Fruit fly (Drosophila melanogaster): ENCODE results near the gene CG31975.

Gene CG31975

DNA sequence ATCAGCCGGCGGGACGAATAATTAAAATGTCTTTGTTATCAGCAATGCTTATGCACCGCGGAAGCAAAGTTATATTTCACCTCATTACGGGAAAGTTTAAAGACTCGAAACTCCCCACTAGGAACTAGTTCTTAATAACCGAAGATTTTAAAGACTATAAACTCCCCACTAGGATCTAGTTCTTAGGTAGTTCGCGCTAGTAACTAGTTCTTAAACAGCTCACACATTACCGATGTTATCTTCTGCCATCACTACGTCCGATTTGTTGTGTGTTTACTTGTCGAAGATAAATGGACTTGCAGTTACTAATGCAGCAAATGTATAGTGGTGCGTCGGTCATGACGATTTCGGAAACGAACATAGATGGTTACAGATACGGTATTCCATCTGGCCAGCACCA is 2.3 kb upstream of the CG31975 start, which contains the start of the genes CG31974 and CG11454 (continued):
- TF ChIP-seq NK7.1 (GFP tag; optimal IDR thresholded peaks at IDR 0.05) (no peak), CG32532 (GFP tag; IDR thresholded peaks at IDR 0.05) (no peak), Doc3 (GFP tag; IDR thresholded peaks at IDR 0.05; ENCODE audit: partially characterized antibody) (peak; percentile 87), Elba2 (GFP tag; optimal IDR thresholded peaks at IDR 0.05) (no peak), ci (GFP tag; IDR thresholded peaks at IDR 0.05) (no peak), CG12659 (GFP tag; optimal IDR thresholded peaks at IDR 0.05) (peak; percentile 28), CG6854 (GFP tag; optimal IDR thresholded peaks at IDR 0.05) (no peak), zen2 (GFP tag; IDR thresholded peaks at IDR 0.05; ENCODE audit: partially characterized antibody) (peak; percentile 78), Nf-YB (GFP tag; optimal IDR thresholded peaks at IDR 0.05) (peak; percentile 2), CG11560 (tag; IDR thresholded peaks at IDR 0.05) (no peak), Myb (GFP tag; optimal IDR thresholded peaks at IDR 0.05) (peak; percentile 95), CG2199 (GFP tag; IDR thresholded peaks at IDR 0.05) (no peak), CG11085 (GFP tag; IDR thresholded peaks at IDR 0.05) (no peak), CG6813 (GFP tag; optimal IDR thresholded peaks at IDR 0.05) (no peak), Meics (GFP tag; optimal IDR thresholded peaks at IDR 0.05) (no peak), Vsx1 (GFP tag; optimal IDR thresholded peaks at IDR 0.05) (no peak), CG18476 (GFP tag; optimal IDR thresholded peaks at IDR 0.05) (no peak), CG2678 (tag; optimal IDR thresholded peaks at IDR 0.05) (no peak), CG15011 (GFP tag; optimal IDR thresholded peaks at IDR 0.05) (no peak), CG9437 (GFP tag; optimal IDR thresholded peaks at IDR 0.05) (no peak), CG7372 (GFP tag; IDR thresholded peaks at IDR 0.05) (no peak), dysf (GFP tag; IDR thresholded peaks at IDR 0.05) (no peak), cg (GFP tag; optimal IDR thresholded peaks at IDR 0.05) (no peak), CG4730 (GFP tag; IDR thresholded peaks at IDR 0.05) (no peak), CG2129 (GFP tag; IDR thresholded peaks at IDR 0.05; ENCODE audit: partially characterized antibody) (peak; percentile 58), Adf1 (GFP tag; IDR thresholded peaks at IDR 0.05) (no peak), Blimp-1 (GFP tag; optimal IDR thresholded peaks at IDR 0.05) (no peak), CG17912 (GFP tag; optimal IDR thresholded peaks at IDR 0.05) (no peak), klu (GFP tag; IDR thresholded peaks at IDR 0.05) (no peak), btn (GFP tag; optimal IDR thresholded peaks at IDR 0.05) (no peak), croc (GFP tag; conservative IDR thresholded peaks at IDR 0.05) (no peak), Stat92E (GFP tag; optimal IDR thresholded peaks at IDR 0.05) (no peak), CG15601 (tag; optimal IDR thresholded peaks at IDR 0.05) (no peak), TFAM (GFP tag; optimal IDR thresholded peaks at IDR 0.05) (no peak), ap (GFP tag; IDR thresholded peaks at IDR 0.05) (no peak), lov (optimal IDR thresholded peaks at IDR 0.05) (no peak), lov (GFP tag; IDR thresholded peaks at IDR 0.05) (no peak), CkIIα-i1 (GFP tag; IDR thresholded peaks at IDR 0.05) (no peak), CG6689 (GFP tag; IDR thresholded peaks at IDR 0.05) (no peak), CG17385 (GFP tag; optimal IDR thresholded peaks at IDR 0.05) (no peak), unc-4 (GFP tag; IDR thresholded peaks at IDR 0.05; ENCODE audit: partially characterized antibody) (peak; percentile 95), Tbp (GFP tag; optimal IDR thresholded peaks at IDR 0.05) (no peak), seq (GFP tag; IDR thresholded peaks at IDR 0.05) (no peak), grau (tag; optimal IDR thresholded peaks at IDR 0.05) (peak; percentile 21), Ravus (GFP tag; IDR thresholded peaks at IDR 0.05) (no peak), CG5245 (GFP tag; optimal IDR thresholded peaks at IDR 0.05) (no peak), CG1832 (GFP tag; optimal IDR thresholded peaks at IDR 0.05) (no peak), Hr51 (GFP tag; optimal IDR thresholded peaks at IDR 0.05) (no peak), CG30020 (tag; optimal IDR thresholded peaks at IDR 0.05) (peak; percentile 5), H2.0 (GFP tag; IDR thresholded peaks at IDR 0.05) (no peak), CG10267 (tag; optimal IDR thresholded peaks at IDR 0.05) (peak; percentile 34), CG1647 (GFP tag; optimal IDR thresholded peaks at IDR 0.05) (no peak)
